Worm (Caenorhabditis elegans): ENCODE data around the gene Y53F4B.5.

- TF ChIP-seq mab-5 (tag; optimal IDR thresholded peaks at IDR 0.05), result no peak
- TF ChIP-seq nhr-12 (tag; optimal IDR thresholded peaks at IDR 0.05), result no peak
- TF ChIP-seq unc-62 (GFP tag; optimal IDR thresholded peaks at IDR 0.05), result no peak
- TF ChIP-seq lin-13 (tag; optimal IDR thresholded peaks at IDR 0.05), result no peak
- no peak for TF ChIP-seq elt-3 (tag; optimal IDR thresholded peaks at IDR 0.05)
- TF ChIP-seq ztf-11 (tag; optimal IDR thresholded peaks at IDR 0.05), result no peak
- TF ChIP-seq ceh-39 (tag; optimal IDR thresholded peaks at IDR 0.05), result no peak
Measured at ce11 chrII:14964877-14965276, 18.9 kb downstream of the Y53F4B.5 start.
